Worm (Caenorhabditis elegans) whole organism, L2 larva: ENCODE results near the gene K07B1.4.

ENCODE experiments used
- C34F6.9 ChIP-seq: fragments of 150-350 bp; optimal IDR thresholded peaks from 2 replicates; lab custom pipeline; 2014; ENCODE audit warnings: missing biosample characterization, missing genetic modification characterization
- F13H6.1 ChIP-seq: sonication (generic microtip); optimal IDR thresholded peaks from 2 replicates; lab custom pipeline; 2016; ENCODE audit warnings: missing genetic modification characterization, missing compliant biosample characterization
- R02D3.7 ChIP-seq: fragments of 150-350 bp; optimal IDR thresholded peaks from 2 replicates; lab custom pipeline; 2014; ENCODE audit warnings: missing biosample characterization, missing genetic modification characterization
- Y55F3AM.14 ChIP-seq: fragments of 200-800 bp; sonication (Bioruptor generic); optimal IDR thresholded peaks from 2 replicates; lab custom pipeline; 2018; ENCODE audit warnings: mild to moderate bottlenecking, missing genetic modification characterization, missing compliant biosample characterization
- ZK546.5 ChIP-seq: sonication (generic microtip); optimal IDR thresholded peaks from 2 replicates; lab custom pipeline; 2017; ENCODE audit warnings: missing biosample characterization, missing genetic modification characterization
- alr-1 ChIP-seq: fragments of 150-350 bp; optimal IDR thresholded peaks from 2 replicates; lab custom pipeline; 2014; ENCODE audit warnings: missing biosample characterization, missing genetic modification characterization
- aly-2 ChIP-seq: fragments of 150-350 bp; optimal IDR thresholded peaks from 2 replicates; lab custom pipeline; 2014; ENCODE audit warnings: missing biosample characterization, missing genetic modification characterization
- ama-1 ChIP-seq: fragments of 150-350 bp; optimal IDR thresholded peaks from 2 replicates; lab custom pipeline; 2018; ENCODE audit warnings: inconsistent platforms
- ceh-16 ChIP-seq: fragments of 150-350 bp; optimal IDR thresholded peaks from 2 replicates; lab custom pipeline; 2014; ENCODE audit warnings: missing biosample characterization, missing genetic modification characterization
- ceh-82 ChIP-seq: fragments of 150-350 bp; optimal IDR thresholded peaks from 2 replicates; lab custom pipeline; 2014; ENCODE audit warnings: missing biosample characterization, missing genetic modification characterization
- crh-2 ChIP-seq: sonication (generic microtip); optimal IDR thresholded peaks from 2 replicates; lab custom pipeline; 2017; ENCODE audit warnings: missing biosample characterization, missing genetic modification characterization
- dmd-4 ChIP-seq: sonication (generic microtip); optimal IDR thresholded peaks from 2 replicates; lab custom pipeline; 2017; ENCODE audit warnings: missing biosample characterization, missing genetic modification characterization
- egl-27 ChIP-seq: sonication (generic microtip); optimal IDR thresholded peaks from 3 replicates; lab custom pipeline; 2017; ENCODE audit warnings: missing biosample characterization, missing genetic modification reagents, missing genetic modification characterization
- elt-1 ChIP-seq: fragments of 150-350 bp; optimal IDR thresholded peaks from 2 replicates; lab custom pipeline; 2014; ENCODE audit warnings: missing biosample characterization, missing genetic modification characterization
- fos-1 ChIP-seq: fragments of 150-350 bp; optimal IDR thresholded peaks from 2 replicates; lab custom pipeline; 2014; ENCODE audit warnings: missing biosample characterization, missing genetic modification characterization
- gmeb-1 ChIP-seq: fragments of 150-350 bp; optimal IDR thresholded peaks from 2 replicates; lab custom pipeline; 2014; ENCODE audit warnings: missing biosample characterization, missing genetic modification characterization
- lin-13 ChIP-seq: fragments of 150-350 bp; optimal IDR thresholded peaks from 2 replicates; lab custom pipeline; 2014; ENCODE audit warnings: missing biosample characterization, missing genetic modification reagents, missing genetic modification characterization
- lin-39 ChIP-seq: fragments of 150-350 bp; optimal IDR thresholded peaks from 2 replicates; lab custom pipeline; 2014; ENCODE audit warnings: missing biosample characterization, missing genetic modification reagents, missing genetic modification characterization
- lsy-2 ChIP-seq, 2 experiments: fragments of 150-350 bp in 1 of 2; sonication (generic microtip) in 1 of 2; optimal IDR thresholded peaks; 2 replicates each; lab custom pipeline; 2014 to 2017; ENCODE audit warnings: missing biosample characterization in 2 of 2, missing genetic modification characterization in 2 of 2
- mab-5 ChIP-seq: fragments of 150-350 bp; optimal IDR thresholded peaks from 2 replicates; lab custom pipeline; 2014; ENCODE audit warnings: missing biosample characterization, missing genetic modification characterization
- mbf-1 ChIP-seq: sonication (generic microtip); optimal IDR thresholded peaks from 2 replicates; lab custom pipeline; 2017; ENCODE audit warnings: missing biosample characterization, missing genetic modification characterization
- mdl-1 ChIP-seq, 2 experiments: fragments of 150-350 bp in 1 of 2; sonication (generic microtip) in 1 of 2; optimal IDR thresholded peaks; 2 replicates each; lab custom pipeline; 2017; ENCODE audit warnings: missing biosample characterization in 2 of 2, missing genetic modification characterization in 2 of 2
- nhr-11 ChIP-seq: fragments of 150-350 bp; optimal IDR thresholded peaks from 2 replicates; lab custom pipeline; 2014; ENCODE audit warnings: missing biosample characterization, missing genetic modification characterization
- nhr-12 ChIP-seq: fragments of 150-350 bp; optimal IDR thresholded peaks from 2 replicates; lab custom pipeline; 2014; ENCODE audit warnings: missing biosample characterization, missing genetic modification characterization
- nhr-129 ChIP-seq: fragments of 150-350 bp; optimal IDR thresholded peaks from 2 replicates; lab custom pipeline; 2014; ENCODE audit warnings: missing biosample characterization, missing genetic modification characterization
- nhr-21 ChIP-seq: fragments of 150-350 bp; optimal IDR thresholded peaks from 2 replicates; lab custom pipeline; 2014; ENCODE audit warnings: missing biosample characterization, missing genetic modification characterization
- nhr-23 ChIP-seq: fragments of 150-350 bp; optimal IDR thresholded peaks from 2 replicates; lab custom pipeline; 2014; ENCODE audit warnings: missing biosample characterization, missing genetic modification reagents, missing genetic modification characterization
- nhr-25 ChIP-seq: fragments of 150-350 bp; sonication (generic microtip); optimal IDR thresholded peaks from 3 replicates; lab custom pipeline; 2014; ENCODE audit warnings: missing biosample characterization, missing genetic modification characterization
- nhr-6 ChIP-seq: fragments of 150-350 bp; optimal IDR thresholded peaks from 2 replicates; lab custom pipeline; 2014; ENCODE audit warnings: missing biosample characterization, missing genetic modification characterization
- nhr-77 ChIP-seq: fragments of 150-350 bp; optimal IDR thresholded peaks from 2 replicates; lab custom pipeline; 2014; ENCODE audit warnings: missing biosample characterization, missing genetic modification characterization
- sem-4 ChIP-seq: fragments of 150-350 bp; optimal IDR thresholded peaks from 2 replicates; lab custom pipeline; 2014; ENCODE audit warnings: missing biosample characterization, missing genetic modification reagents, missing genetic modification characterization
- skn-1 ChIP-seq: sonication (generic microtip); optimal IDR thresholded peaks from 2 replicates; lab custom pipeline; 2017; ENCODE audit warnings: missing biosample characterization, missing genetic modification characterization
- sma-3 ChIP-seq: sonication (generic microtip); optimal IDR thresholded peaks from 2 replicates; lab custom pipeline; 2016; ENCODE audit warnings: missing genetic modification reagents, missing genetic modification characterization, missing compliant biosample characterization
- sma-9 ChIP-seq, 2 experiments: fragments of 150-350 bp in 1 of 2; sonication (generic microtip) in 1 of 2; optimal IDR thresholded peaks; 2 replicates each; lab custom pipeline; 2014 to 2016; ENCODE audit warnings: missing genetic modification characterization in 2 of 2, mild to moderate bottlenecking in 1 of 2, missing biosample characterization in 1 of 2, missing compliant biosample characterization in 1 of 2, missing genetic modification reagents in 1 of 2, moderate library complexity in 1 of 2
- snpc-4 ChIP-seq: fragments of 150-350 bp; optimal IDR thresholded peaks from 2 replicates; lab custom pipeline; 2014; ENCODE audit warnings: missing biosample characterization, missing genetic modification characterization
- unc-39 ChIP-seq: fragments of 150-350 bp; optimal IDR thresholded peaks from 2 replicates; lab custom pipeline; 2014; ENCODE audit warnings: missing biosample characterization, missing genetic modification characterization
- unc-55 ChIP-seq: fragments of 150-350 bp; sonication (generic microtip); optimal IDR thresholded peaks from 3 replicates; lab custom pipeline; 2014; ENCODE audit warnings: missing biosample characterization, missing genetic modification reagents, missing genetic modification characterization
- unc-62 ChIP-seq: fragments of 150-350 bp; optimal IDR thresholded peaks from 2 replicates; lab custom pipeline; 2014; ENCODE audit warnings: missing biosample characterization, missing genetic modification reagents, missing genetic modification characterization
- ztf-1 ChIP-seq: fragments of 200-800 bp; sonication (Bioruptor generic); conservative IDR thresholded peaks from 2 replicates; pipeline ENCODE4 v1.3.6; 2022; ENCODE audit warnings: missing genetic modification characterization, missing compliant biosample characterization
- ztf-11 ChIP-seq: sonication (generic microtip); optimal IDR thresholded peaks from 2 replicates; lab custom pipeline; 2017; ENCODE audit warnings: missing biosample characterization, missing genetic modification characterization
- ztf-4 ChIP-seq: fragments of 150-350 bp; optimal IDR thresholded peaks from 2 replicates; lab custom pipeline; 2014; ENCODE audit warnings: missing biosample characterization, missing genetic modification characterization

The K07B1.4 gene

DNA sequence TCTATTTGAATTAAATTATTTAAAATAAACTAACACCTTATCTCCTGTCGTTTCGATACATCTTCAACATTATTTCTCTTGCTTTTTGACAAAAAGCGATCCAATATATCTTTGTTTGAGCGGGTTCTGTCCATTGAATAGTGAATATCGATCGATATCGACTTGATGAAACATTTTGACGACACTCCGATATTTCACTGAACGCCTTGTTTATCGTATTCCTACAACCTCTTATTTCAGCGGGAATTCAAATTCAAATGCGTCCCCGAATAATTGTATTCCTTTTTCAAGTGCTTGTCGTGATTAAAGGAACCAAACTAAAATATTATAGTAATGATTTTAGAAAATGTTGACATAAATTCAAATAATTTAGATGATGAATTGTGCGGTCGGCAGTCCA, 18.0 kb downstream of the K07B1.4 start, which contains the start of the genes K07B1.7 and try-5:
Gene K07B1.7 (minus strand): TSS at position 159 of the 400 bp plus-strand sequence.
Gene try-5 (plus strand): TSS at position 241 of the 400 bp plus-strand sequence.
- TF ChIP-seq fos-1 (tag; lab: Kevin White, UChicago) (peak; percentile 7), nhr-129 (tag; lab: Kevin White, UChicago) (peak; percentile 79), snpc-4 (no peak), egl-27 (tag; lab: Kevin White, UChicago) (peak; percentile 29), lsy-2 (tag; optimal IDR thresholded peaks at IDR 0.05; lab: Kevin White, UChicago) (peak in 1 of 2 experiments; percentile 80), F13H6.1 (tag; lab: Kevin White, UChicago) (no peak), nhr-6 (tag; lab: Kevin White, UChicago) (peak; percentile 29), alr-1 (tag; lab: Kevin White, UChicago) (no peak), ama-1 (peak; percentile 64), nhr-11 (tag; lab: Kevin White, UChicago) (no peak), nhr-77 (tag; lab: Kevin White, UChicago) (no peak), nhr-25 (tag; lab: Kevin White, UChicago) (no peak), ceh-82 (no peak), nhr-12 (tag; lab: Kevin White, UChicago) (no peak), Y55F3AM.14 (no peak), ZK546.5 (tag; lab: Kevin White, UChicago) (no peak), gmeb-1 (peak; percentile 95), ztf-1 (no peak), crh-2 (tag; lab: Kevin White, UChicago) (peak; percentile 53), unc-62 (GFP tag; lab: Kevin White, UChicago) (no peak), lin-13 (GFP tag; lab: Kevin White, UChicago) (peak; percentile 26), sem-4 (tag; lab: Kevin White, UChicago) (no peak), nhr-21 (tag; lab: Kevin White, UChicago) (peak; percentile 57), sma-9 (GFP tag; optimal IDR thresholded peaks at IDR 0.05; lab: Kevin White, UChicago) (peak; percentile 18), sma-9 (tag; optimal IDR thresholded peaks at IDR 0.05; lab: Kevin White, UChicago) (no peak), sma-3 (GFP tag; lab: Kevin White, UChicago) (peak; percentile 36), R02D3.7 (tag; lab: Kevin White, UChicago) (peak; percentile 88), dmd-4 (tag; lab: Kevin White, UChicago) (no peak), ztf-11 (tag; lab: Kevin White, UChicago) (no peak), unc-55 (GFP tag; lab: Kevin White, UChicago) (peak; percentile 94), unc-39 (tag; lab: Kevin White, UChicago) (no peak), skn-1 (tag; lab: Kevin White, UChicago) (no peak), C34F6.9 (tag; lab: Kevin White, UChicago) (peak; percentile 83), mab-5 (tag; lab: Kevin White, UChicago) (no peak), mdl-1 (tag; optimal IDR thresholded peaks at IDR 0.05; lab: Kevin White, UChicago) (no peak)

DNA sequence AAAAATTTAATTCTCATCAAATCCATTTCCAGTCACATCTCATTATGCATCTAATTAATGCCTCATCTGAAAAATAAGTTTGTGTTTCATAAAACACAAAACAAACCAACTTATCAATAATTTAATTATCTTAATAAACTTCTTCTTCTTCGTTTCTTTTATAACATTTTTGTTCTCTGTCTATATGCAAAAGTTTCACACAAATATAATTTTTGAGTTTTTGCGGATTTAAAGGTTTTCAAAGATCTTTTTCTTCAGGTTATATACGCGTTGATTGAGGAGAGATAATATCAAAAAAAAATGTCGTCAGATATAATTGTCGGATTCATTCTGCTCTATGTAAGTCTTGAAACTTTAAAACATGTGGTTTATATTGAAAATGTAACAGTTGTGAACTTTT, 20.9 kb downstream of the K07B1.4 start, which contains the start of gene srx-47:
Gene srx-47 (plus strand): TSS at position 301 of the 400 bp plus-strand sequence.
- TF ChIP-seq gmeb-1 (no peak), ZK546.5 (tag; lab: Kevin White, UChicago) (no peak), nhr-25 (tag; lab: Kevin White, UChicago) (no peak), aly-2 (tag; lab: Kevin White, UChicago) (no peak), skn-1 (tag; lab: Kevin White, UChicago) (no peak), ztf-11 (tag; lab: Kevin White, UChicago) (no peak), ceh-82 (no peak), nhr-23 (tag; lab: Kevin White, UChicago) (no peak), unc-62 (GFP tag; lab: Kevin White, UChicago) (no peak), elt-1 (tag; lab: Kevin White, UChicago) (no peak), nhr-11 (tag; lab: Kevin White, UChicago) (no peak), nhr-6 (tag; lab: Kevin White, UChicago) (no peak), nhr-12 (tag; lab: Kevin White, UChicago) (no peak), mbf-1 (tag; lab: Kevin White, UChicago) (no peak), nhr-77 (tag; lab: Kevin White, UChicago) (no peak), ztf-4 (no peak), lin-39 (tag; lab: Kevin White, UChicago) (no peak), ama-1 (no peak), dmd-4 (tag; lab: Kevin White, UChicago) (no peak), ceh-16 (no peak)
